Worm (Caenorhabditis elegans): ENCODE data around the gene Y75B8A.8.

Y75B8A.8 gene

ce11 chrIII:12188236-12188635, 27.7 kb downstream of the Y75B8A.8 start:
- TF ChIP-seq unc-86 (tag; optimal IDR thresholded peaks at IDR 0.05) (no peak), hlh-6 (tag; optimal IDR thresholded peaks at IDR 0.05) (no peak), ceh-24 (tag; optimal IDR thresholded peaks at IDR 0.05) (no peak), ceh-9 (tag; optimal IDR thresholded peaks at IDR 0.05) (no peak), hlh-30 (tag; optimal IDR thresholded peaks at IDR 0.05; ENCODE audit: insufficient read depth) (no peak), zip-5 (tag; optimal IDR thresholded peaks at IDR 0.05) (no peak), sox-2 (GFP tag; IDR thresholded peaks at IDR 0.05) (no peak), ceh-45 (GFP tag; IDR thresholded peaks at IDR 0.05) (no peak), ceh-22 (tag; optimal IDR thresholded peaks at IDR 0.05) (no peak), pros-1 (tag; optimal IDR thresholded peaks at IDR 0.05) (no peak), rnt-1 (tag; optimal IDR thresholded peaks at IDR 0.05) (no peak), C08G9.2 (tag; optimal IDR thresholded peaks at IDR 0.05) (no peak), dve-1 (tag; optimal IDR thresholded peaks at IDR 0.05) (no peak), nhr-232 (tag; optimal IDR thresholded peaks at IDR 0.05) (no peak), madf-2 (tag; optimal IDR thresholded peaks at IDR 0.05) (no peak), dmd-4 (tag; optimal IDR thresholded peaks at IDR 0.05; ENCODE audit: borderline replicate concordance) (no peak), nfya-1 (tag; optimal IDR thresholded peaks at IDR 0.05) (no peak)

- no peak for TF ChIP-seq pha-2 (tag; optimal IDR thresholded peaks at IDR 0.05)
Measured at ce11 chrIII:12194190-12194589, 33.6 kb downstream of the Y75B8A.8 start, which contains the start of gene Y75B8A.44. TSS of gene Y75B8A.44 (plus strand) at chrIII:12194490.

- TF ChIP-seq dve-1 (tag; optimal IDR thresholded peaks at IDR 0.05) = peak; percentile 88
- no peak for TF ChIP-seq ceh-18 (tag; optimal IDR thresholded peaks at IDR 0.05)
Measured at ce11 chrIII:12195991-12196390, 35.4 kb downstream of the Y75B8A.8 start.

ce11 chrIII:12198135-12198534, 37.6 kb downstream of the Y75B8A.8 start:
- no peak for TF ChIP-seq mec-3 (tag; optimal IDR thresholded peaks at IDR 0.05; ENCODE audit: borderline replicate concordance)
- TF ChIP-seq npax-4 (tag; optimal IDR thresholded peaks at IDR 0.05) = no peak
- no peak for TF ChIP-seq ceh-48 (tag; optimal IDR thresholded peaks at IDR 0.05)
- TF ChIP-seq ahr-1 (tag; optimal IDR thresholded peaks at IDR 0.05) = no peak
- no peak for TF ChIP-seq ceh-19 (GFP tag; optimal IDR thresholded peaks at IDR 0.05)
- no peak for TF ChIP-seq ceh-14 (tag; optimal IDR thresholded peaks at IDR 0.05)
- TF ChIP-seq rnt-1 (tag; optimal IDR thresholded peaks at IDR 0.05) = no peak

ce11 chrIII:12202437-12202836, 41.9 kb downstream of the Y75B8A.8 start, which contains the start of gene osm-12:
TSS of gene osm-12 (minus strand) at chrIII:12202537.
- TF ChIP-seq ceh-19 (GFP tag; optimal IDR thresholded peaks at IDR 0.05) = no peak

- no peak for TF ChIP-seq rnt-1 (tag; optimal IDR thresholded peaks at IDR 0.05)
- TF ChIP-seq ceh-45 (GFP tag; IDR thresholded peaks at IDR 0.05) = no peak
- TF ChIP-seq unc-3 (GFP tag; conservative IDR thresholded peaks at IDR 0.05) = no peak
- no peak for TF ChIP-seq unc-3 (tag; optimal IDR thresholded peaks at IDR 0.05)
- no peak for TF ChIP-seq K02D7.2 (tag; optimal IDR thresholded peaks at IDR 0.05)
- TF ChIP-seq ceh-19 (GFP tag; optimal IDR thresholded peaks at IDR 0.05) = no peak
Measured at ce11 chrIII:12205271-12205670, 44.7 kb downstream of the Y75B8A.8 start.

- TF ChIP-seq ceh-9 (tag; optimal IDR thresholded peaks at IDR 0.05) (no peak), elt-4 (tag; optimal IDR thresholded peaks at IDR 0.05) (no peak), ceh-34 (tag; optimal IDR thresholded peaks at IDR 0.05) (no peak), tbx-7 (tag; optimal IDR thresholded peaks at IDR 0.05) (no peak), pros-1 (tag; optimal IDR thresholded peaks at IDR 0.05) (no peak), sdc-2 (tag; optimal IDR thresholded peaks at IDR 0.05) (no peak), rnt-1 (tag; optimal IDR thresholded peaks at IDR 0.05) (no peak), fkh-6 (tag; optimal IDR thresholded peaks at IDR 0.05) (no peak), hlh-30 (tag; optimal IDR thresholded peaks at IDR 0.05; ENCODE audit: insufficient read depth) (no peak), C08G9.2 (tag; optimal IDR thresholded peaks at IDR 0.05) (no peak), ceh-2 (tag; optimal IDR thresholded peaks at IDR 0.05) (no peak), sox-4 (tag; optimal IDR thresholded peaks at IDR 0.05) (no peak)
Measured at ce11 chrIII:12207574-12207973, 47.0 kb downstream of the Y75B8A.8 start.
